Fruit fly (Drosophila melanogaster) whole organism, prepupa: Measurements from ENCODE around the gene Ahcy.
A peak's percentile ranks its signal among the peaks of the same experiment; 100 is the strongest.

Source experiments
- Blimp-1 ChIP-seq: fragments of 200-800 bp; sonication (Bioruptor generic); optimal IDR thresholded peaks from 3 replicates; lab custom pipeline; 2017; ENCODE audit warnings: missing biosample characterization, missing genetic modification characterization, mild to moderate bottlenecking, moderate library complexity, missing genetic modification reagents
- CG10631 ChIP-seq: fragments of 200-800 bp; sonication (Bioruptor generic); optimal IDR thresholded peaks from 2 replicates; lab custom pipeline; 2016; ENCODE audit warnings: missing biosample characterization, missing genetic modification characterization
- CG11902 ChIP-seq: fragments of 200-800 bp; sonication (Bioruptor generic); optimal IDR thresholded peaks from 3 replicates; lab custom pipeline; 2016; ENCODE audit warnings: missing biosample characterization, missing genetic modification characterization
- CG15336 ChIP-seq: fragments of 200-800 bp; sonication (Bioruptor generic); IDR thresholded peaks from 2 replicates; pipeline ENCODE4 v1.3.6; 2022; ENCODE audit warnings: missing biosample characterization, missing genetic modification characterization
- CG16779 ChIP-seq: fragments of 200-800 bp; sonication (Bioruptor generic); optimal IDR thresholded peaks from 3 replicates; lab custom pipeline; 2017; ENCODE audit warnings: missing biosample characterization, mild to moderate bottlenecking, missing genetic modification characterization
- CG3032 ChIP-seq: fragments of 200-800 bp; optimal IDR thresholded peaks from 2 replicates; lab custom pipeline; 2019; ENCODE audit warnings: missing biosample characterization, mild to moderate bottlenecking, missing genetic modification characterization, moderate library complexity
- CG34406 ChIP-seq: fragments of 200-800 bp; sonication (Bioruptor generic); optimal IDR thresholded peaks from 3 replicates; lab custom pipeline; 2016; ENCODE audit warnings: missing biosample characterization, missing genetic modification characterization
- CG3919 ChIP-seq: fragments of 200-800 bp; sonication (Bioruptor generic); optimal IDR thresholded peaks from 3 replicates; lab custom pipeline; 2016; ENCODE audit warnings: missing biosample characterization, missing genetic modification characterization
- CG6163 ChIP-seq: fragments of 200-800 bp; sonication (Bioruptor generic); IDR thresholded peaks from 3 replicates; pipeline ENCODE4 v1.3.6; 2022; ENCODE audit warnings: missing biosample characterization, missing genetic modification characterization
- CG6276 ChIP-seq: fragments of 200-800 bp; sonication (Bioruptor generic); optimal IDR thresholded peaks from 2 replicates; lab custom pipeline; 2017; ENCODE audit warnings: missing biosample characterization, mild to moderate bottlenecking, missing genetic modification characterization
- CG6854 ChIP-seq: fragments of 200-800 bp; sonication (Bioruptor generic); optimal IDR thresholded peaks from 2 replicates; lab custom pipeline; 2017; ENCODE audit warnings: missing biosample characterization, mild to moderate bottlenecking, missing genetic modification characterization
- CG7368 ChIP-seq: fragments of 200-800 bp; sonication (Bioruptor generic); optimal IDR thresholded peaks from 3 replicates; lab custom pipeline; 2016; ENCODE audit warnings: missing biosample characterization, missing genetic modification characterization
- CG8632 ChIP-seq: fragments of 200-800 bp; sonication (Bioruptor generic); optimal IDR thresholded peaks from 3 replicates; lab custom pipeline; 2016; ENCODE audit warnings: missing biosample characterization, missing genetic modification characterization
- Eip75B ChIP-seq: fragments of 200-800 bp; sonication (Bioruptor generic); optimal IDR thresholded peaks from 3 replicates; lab custom pipeline; 2016; ENCODE audit warnings: missing biosample characterization, missing genetic modification characterization
- Eip78C ChIP-seq: fragments of 200-800 bp; sonication (Bioruptor generic); peaks from one replicate; lab custom pipeline; 2016; ENCODE audit warnings: missing biosample characterization, missing genetic modification characterization
- Ets21C ChIP-seq: fragments of 200-800 bp; sonication (Bioruptor generic); optimal IDR thresholded peaks from 3 replicates; lab custom pipeline; 2016; ENCODE audit warnings: missing biosample characterization, missing genetic modification characterization
- Hr39 ChIP-seq: fragments of 200-800 bp; sonication (Bioruptor generic); optimal IDR thresholded peaks from 2 replicates; lab custom pipeline; 2016; ENCODE audit warnings: missing biosample characterization, missing genetic modification characterization
- Hr4 ChIP-seq: fragments of 200-800 bp; sonication (Bioruptor generic); optimal IDR thresholded peaks from 3 replicates; lab custom pipeline; 2016; ENCODE audit warnings: missing biosample characterization, missing genetic modification characterization
- Met ChIP-seq: fragments of 200-800 bp; sonication (Bioruptor generic); optimal IDR thresholded peaks from 3 replicates; lab custom pipeline; 2016; ENCODE audit warnings: missing biosample characterization, missing genetic modification characterization
- OdsH ChIP-seq: fragments of 200-800 bp; sonication (Bioruptor generic); optimal IDR thresholded peaks from 3 replicates; lab custom pipeline; 2016; ENCODE audit warnings: missing biosample characterization, missing genetic modification characterization
- Smox ChIP-seq: fragments of 200-800 bp; sonication (Bioruptor generic); optimal IDR thresholded peaks from 3 replicates; lab custom pipeline; 2016; ENCODE audit warnings: missing biosample characterization, missing genetic modification characterization
- Sox102F ChIP-seq: fragments of 200-800 bp; sonication (Bioruptor generic); optimal IDR thresholded peaks from 2 replicates; lab custom pipeline; 2016; ENCODE audit warnings: missing biosample characterization, mild to moderate bottlenecking, missing genetic modification characterization
- Sox14 ChIP-seq: fragments of 200-800 bp; sonication (Bioruptor generic); optimal IDR thresholded peaks from 3 replicates; lab custom pipeline; 2016; ENCODE audit warnings: missing biosample characterization, missing genetic modification characterization
- achi ChIP-seq: fragments of 200-800 bp; sonication (Bioruptor generic); optimal IDR thresholded peaks from 3 replicates; lab custom pipeline; 2016; ENCODE audit warnings: missing biosample characterization, missing genetic modification characterization
- acj6 ChIP-seq: fragments of 200-800 bp; sonication (Bioruptor generic); optimal IDR thresholded peaks from 3 replicates; lab custom pipeline; 2016; ENCODE audit warnings: missing biosample characterization, missing genetic modification characterization
- cyc ChIP-seq: fragments of 200-800 bp; sonication (Bioruptor generic); optimal IDR thresholded peaks from 3 replicates; lab custom pipeline; 2016; ENCODE audit warnings: missing biosample characterization, missing genetic modification characterization
- dac ChIP-seq: fragments of 200-800 bp; sonication (Bioruptor generic); optimal IDR thresholded peaks from 2 replicates; lab custom pipeline; 2017; ENCODE audit warnings: missing biosample characterization, mild to moderate bottlenecking, missing genetic modification characterization
- eg ChIP-seq: fragments of 200-800 bp; sonication (Bioruptor generic); IDR thresholded peaks from 3 replicates; pipeline ENCODE4 v1.3.6; 2022; ENCODE audit warnings: missing biosample characterization, missing genetic modification characterization
- esn ChIP-seq: fragments of 200-800 bp; sonication (Bioruptor generic); optimal IDR thresholded peaks from 2 replicates; lab custom pipeline; 2016; ENCODE audit warnings: missing biosample characterization, mild to moderate bottlenecking, missing genetic modification characterization, moderate library complexity
- fd59A ChIP-seq: fragments of 200-800 bp; sonication (Bioruptor generic); optimal IDR thresholded peaks from 2 replicates; lab custom pipeline; 2017; ENCODE audit warnings: missing biosample characterization, mild to moderate bottlenecking, missing genetic modification characterization, missing genetic modification reagents
- fd85E ChIP-seq: fragments of 200-800 bp; sonication (Bioruptor generic); optimal IDR thresholded peaks from 3 replicates; lab custom pipeline; 2016; ENCODE audit warnings: missing biosample characterization, missing genetic modification characterization
- fkh ChIP-seq: fragments of 200-800 bp; sonication (Bioruptor generic); optimal IDR thresholded peaks from 3 replicates; lab custom pipeline; 2017; ENCODE audit warnings: missing biosample characterization, mild to moderate bottlenecking, missing genetic modification characterization, moderate library complexity
- lz ChIP-seq: fragments of 200-800 bp; sonication (Bioruptor generic); optimal IDR thresholded peaks from 3 replicates; lab custom pipeline; 2016; ENCODE audit warnings: missing biosample characterization, missing genetic modification characterization
- net ChIP-seq: fragments of 200-800 bp; sonication (Bioruptor generic); optimal IDR thresholded peaks from 3 replicates; lab custom pipeline; 2016; ENCODE audit warnings: missing biosample characterization, missing genetic modification characterization
- pdm3 ChIP-seq: fragments of 200-800 bp; sonication (Bioruptor generic); optimal IDR thresholded peaks from 3 replicates; lab custom pipeline; 2016; ENCODE audit warnings: missing biosample characterization, missing genetic modification characterization
- spab ChIP-seq: fragments of 200-800 bp; sonication (Bioruptor generic); optimal IDR thresholded peaks from 2 replicates; lab custom pipeline; 2017; ENCODE audit warnings: missing biosample characterization, mild to moderate bottlenecking, missing genetic modification characterization, missing genetic modification reagents
- ss ChIP-seq, 2 experiments: fragments of 200-800 bp; sonication (Bioruptor generic); optimal IDR thresholded peaks; 2 replicates in 1 of 2; 3 replicates in 1 of 2; lab custom pipeline; 2017 to 2018; ENCODE audit warnings: mild to moderate bottlenecking in 2 of 2, missing biosample characterization in 2 of 2, missing genetic modification characterization in 2 of 2, moderate library complexity in 1 of 2
- svp ChIP-seq: fragments of 200-800 bp; sonication (Bioruptor generic); peaks from one replicate; lab custom pipeline; 2016; ENCODE audit warnings: missing biosample characterization, missing genetic modification characterization
- vri ChIP-seq: fragments of 200-800 bp; sonication (Bioruptor generic); optimal IDR thresholded peaks from 3 replicates; lab custom pipeline; 2016; ENCODE audit warnings: missing biosample characterization, mild to moderate bottlenecking, missing genetic modification characterization

The Ahcy gene

DNA sequence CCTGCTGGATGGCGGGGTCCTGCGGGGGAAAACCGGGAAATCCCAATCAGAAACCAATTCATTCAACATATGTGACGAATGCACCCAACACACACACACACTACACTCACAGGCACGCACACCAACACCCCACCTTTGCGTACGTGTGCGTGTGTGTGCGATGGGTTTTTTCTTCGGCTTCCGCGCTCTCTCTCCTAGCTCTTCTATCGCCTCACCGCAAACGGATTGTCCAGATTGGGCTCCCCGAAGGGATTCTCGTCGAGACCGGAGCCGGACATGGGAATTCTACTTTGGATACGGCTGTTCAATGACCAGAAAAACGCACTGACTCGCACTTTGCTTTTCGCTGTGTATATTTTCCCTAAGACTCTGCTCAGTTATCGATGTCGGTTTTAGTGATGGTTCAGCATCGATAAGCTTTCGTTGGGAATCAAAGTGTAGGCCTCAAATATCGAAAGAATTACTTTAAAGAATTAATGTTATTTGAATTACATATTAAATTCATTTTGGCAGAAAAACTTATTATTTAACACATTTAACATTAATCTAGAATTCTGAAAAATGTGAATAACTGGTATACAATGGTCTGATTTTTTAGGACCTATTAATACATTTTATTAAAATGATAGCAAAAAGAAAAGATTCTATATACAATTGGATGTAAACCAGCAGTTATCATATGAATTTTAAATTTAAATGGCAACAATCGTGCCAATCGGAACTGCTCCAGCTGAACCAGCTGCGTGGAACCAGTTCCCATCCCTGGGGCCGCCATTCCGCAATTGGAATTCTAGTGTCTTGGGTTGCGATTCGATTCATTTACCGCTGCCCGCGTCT, at the start of gene Ahcy, which contains the start of gene Scamp:
Gene Ahcy, plus strand, starts transcription at position 772 of the 837 bp plus-strand sequence.
Gene Scamp, minus strand, starts transcription at position 394 of the 837 bp plus-strand sequence.
- peak; percentile 54 for TF ChIP-seq Eip78C (GFP tag; lab: Kevin White, UChicago)
- TF ChIP-seq achi: peak; percentile 4
- peak; percentile 10 for TF ChIP-seq Ets21C
- TF ChIP-seq CG3032: no peak
- peak; percentile 26 for TF ChIP-seq Sox102F (GFP tag; lab: Kevin White, UChicago)
- peak; percentile 30 for TF ChIP-seq Eip75B
- peak; percentile 26 for TF ChIP-seq CG10631 (GFP tag; lab: Kevin White, UChicago)
- peak; percentile 10 for TF ChIP-seq CG16779 (tag; lab: Kevin White, UChicago)
- TF ChIP-seq net (GFP tag; lab: Kevin White, UChicago): no peak
- TF ChIP-seq Smox: peak; percentile 28
- peak; percentile 26 for TF ChIP-seq pdm3 (GFP tag; lab: Kevin White, UChicago)
- no peak for TF ChIP-seq CG6854
- peak; percentile 32 for TF ChIP-seq Hr4
- peak; percentile 12 for TF ChIP-seq acj6 (GFP tag; lab: Kevin White, UChicago)
- peak; percentile 26 for TF ChIP-seq CG3919 (GFP tag; lab: Kevin White, UChicago)
- no peak for TF ChIP-seq vri (GFP tag; lab: Kevin White, UChicago)
- TF ChIP-seq eg: no peak
- TF ChIP-seq CG15336 (GFP tag; lab: Robert Waterston, UW): 0 out of 2 replicates have a peak, but pooled peaks have one; percentile 32
- no peak for TF ChIP-seq fd59A (GFP tag; lab: Kevin White, UChicago)
- TF ChIP-seq OdsH (GFP tag; lab: Kevin White, UChicago): peak; percentile 27
- TF ChIP-seq CG11902 (GFP tag; lab: Kevin White, UChicago): no peak
- TF ChIP-seq svp: peak; percentile 41
- TF ChIP-seq CG6163 (GFP tag; lab: Robert Waterston, UW): 0 out of 3 replicates have a peak, but pooled peaks have one; percentile 12
- peak; percentile 45 for TF ChIP-seq Met (GFP tag; lab: Kevin White, UChicago)
- TF ChIP-seq CG34406 (GFP tag; lab: Kevin White, UChicago): no peak
- no peak for TF ChIP-seq CG7368 (GFP tag; lab: Kevin White, UChicago)
- no peak for TF ChIP-seq Sox14 (GFP tag; lab: Kevin White, UChicago)
- TF ChIP-seq Blimp-1 (GFP tag; lab: Kevin White, UChicago): no peak
- TF ChIP-seq esn (GFP tag; lab: Kevin White, UChicago): peak; percentile 45
- TF ChIP-seq CG8632 (GFP tag; lab: Kevin White, UChicago): no peak
- no peak for TF ChIP-seq spab (GFP tag; lab: Kevin White, UChicago)
- TF ChIP-seq cyc (GFP tag; lab: Kevin White, UChicago): peak; percentile 24
- TF ChIP-seq Hr39 (GFP tag; lab: Kevin White, UChicago): peak; percentile 26
- TF ChIP-seq lz (GFP tag; lab: Kevin White, UChicago): peak; percentile 28
- TF ChIP-seq CG6276 (GFP tag; lab: Kevin White, UChicago): no peak
- TF ChIP-seq fkh (GFP tag; lab: Kevin White, UChicago): no peak
- TF ChIP-seq, all 60 proteins: peak for 21

DNA sequence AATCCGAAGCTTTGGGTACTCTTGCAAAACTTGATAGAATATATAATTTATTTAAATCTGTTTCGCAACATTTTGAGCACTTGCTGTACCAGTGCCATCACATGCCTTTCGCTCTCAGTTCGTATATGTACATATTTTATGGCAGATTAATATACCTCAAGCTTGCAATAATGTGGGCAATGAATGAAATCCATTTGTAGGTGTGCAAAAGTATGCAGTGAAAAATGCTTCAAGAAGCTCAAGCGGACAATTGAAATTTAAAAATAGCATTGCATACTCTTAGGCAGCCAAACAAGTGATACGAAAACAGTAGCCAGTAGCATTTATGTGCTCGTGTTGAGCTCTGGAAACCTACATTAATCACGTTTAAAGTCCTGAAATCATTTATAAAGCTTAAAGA, 48.2 kb upstream of the Ahcy start:
- TF ChIP-seq Hr4 (no peak), dac (no peak), fd59A (GFP tag; lab: Kevin White, UChicago) (no peak), fd85E (no peak), ss (GFP tag; optimal IDR thresholded peaks at IDR 0.05; lab: Kevin White, UChicago) (no peak), cyc (GFP tag; lab: Kevin White, UChicago) (no peak)
